Fruit fly (Drosophila melanogaster): ENCODE measurements around the gene ppk27.

dm6 chr3L:3801343-3801742 is 46.3 kb upstream of the ppk27 start:
- TF ChIP-seq CG8319 (GFP tag; optimal IDR thresholded peaks at IDR 0.05) (no peak), Sox15 (GFP tag; optimal IDR thresholded peaks at IDR 0.05) (no peak), CG4318 (GFP tag; optimal IDR thresholded peaks at IDR 0.05) (peak; percentile 30), svp (GFP tag) (no peak), CG16779 (tag; optimal IDR thresholded peaks at IDR 0.05) (no peak), Hr39 (GFP tag; optimal IDR thresholded peaks at IDR 0.05) (no peak), CG6854 (GFP tag; optimal IDR thresholded peaks at IDR 0.05) (no peak), CG15336 (GFP tag; IDR thresholded peaks at IDR 0.05) (peak; percentile 39; the same call in 1 of the 2 replicates)

All from whole organism, prepupa.